Worm (Caenorhabditis elegans) whole organism, late embryonic: ENCODE data around the gene ZK1058.9.

Experiments
- C38D4.7 ChIP-seq: fragments of 200-800 bp; sonication (Bioruptor generic); optimal IDR thresholded peaks from 2 replicates; lab custom pipeline; 2018; ENCODE audit warnings: mild to moderate bottlenecking, missing genetic modification characterization, moderate library complexity, missing compliant biosample characterization
- K09A11.1 ChIP-seq: sonication (generic microtip); optimal IDR thresholded peaks from 2 replicates; lab custom pipeline; 2017; ENCODE audit warnings: antibody characterized with exemption, mild to moderate bottlenecking, missing genetic modification characterization, missing compliant biosample characterization; ENCODE audit not compliant: insufficient read depth
- T23F11.4 ChIP-seq: fragments of 200-800 bp; sonication (Bioruptor generic); optimal IDR thresholded peaks from 2 replicates; lab custom pipeline; 2018; ENCODE audit warnings: mild to moderate bottlenecking, missing genetic modification characterization, missing compliant biosample characterization
- Y22D7AL.16 ChIP-seq: sonication (generic microtip); optimal IDR thresholded peaks from 2 replicates; lab custom pipeline; 2016; ENCODE audit warnings: missing genetic modification characterization, missing compliant biosample characterization
- ama-1 ChIP-seq: fragments of 150-350 bp; optimal IDR thresholded peaks from 2 replicates; lab custom pipeline; 2014
- ceh-19 ChIP-seq: fragments of 200-800 bp; sonication (Bioruptor generic); optimal IDR thresholded peaks from 2 replicates; lab custom pipeline; 2018; ENCODE audit warnings: mild to moderate bottlenecking, missing genetic modification characterization, missing compliant biosample characterization
- ceh-22 ChIP-seq: sonication (generic microtip); optimal IDR thresholded peaks from 2 replicates; lab custom pipeline; 2017; ENCODE audit warnings: missing biosample characterization, missing genetic modification characterization
- ceh-30 ChIP-seq: fragments of 150-350 bp; optimal IDR thresholded peaks from 2 replicates; lab custom pipeline; 2014; ENCODE audit warnings: missing biosample characterization, missing genetic modification characterization
- ceh-34 ChIP-seq: sonication (generic microtip); optimal IDR thresholded peaks from 2 replicates; lab custom pipeline; 2016; ENCODE audit warnings: mild to moderate bottlenecking, missing genetic modification characterization, missing compliant biosample characterization
- ceh-48 ChIP-seq: sonication (generic microtip); optimal IDR thresholded peaks from 2 replicates; lab custom pipeline; 2016; ENCODE audit warnings: missing genetic modification characterization, inconsistent platforms, missing compliant biosample characterization
- eyg-1 ChIP-seq: sonication (generic microtip); optimal IDR thresholded peaks from 2 replicates; lab custom pipeline; 2016; ENCODE audit warnings: missing genotype, missing genetic modification characterization, missing compliant biosample characterization
- fax-1 ChIP-seq: sonication (generic microtip); optimal IDR thresholded peaks from 2 replicates; lab custom pipeline; 2016; ENCODE audit warnings: missing genotype, missing genetic modification characterization, missing compliant biosample characterization
- fkh-10 ChIP-seq: fragments of 150-350 bp; optimal IDR thresholded peaks from 2 replicates; lab custom pipeline; 2014; ENCODE audit warnings: missing biosample characterization, missing genetic modification reagents, missing genetic modification characterization
- fkh-6 ChIP-seq: sonication (generic microtip); optimal IDR thresholded peaks from 2 replicates; lab custom pipeline; 2016; ENCODE audit warnings: missing genetic modification characterization, missing compliant biosample characterization
- hlh-13 ChIP-seq: fragments of 200-800 bp; sonication (Bioruptor generic); optimal IDR thresholded peaks from 2 replicates; lab custom pipeline; 2018; ENCODE audit warnings: mild to moderate bottlenecking, missing genetic modification characterization, missing compliant biosample characterization
- hlh-15 ChIP-seq: sonication (generic microtip); optimal IDR thresholded peaks from 2 replicates; lab custom pipeline; 2016; ENCODE audit warnings: missing genetic modification characterization, missing compliant biosample characterization
- hlh-6 ChIP-seq: sonication (generic microtip); optimal IDR thresholded peaks from 2 replicates; lab custom pipeline; 2016; ENCODE audit warnings: missing genotype, missing genetic modification characterization, missing compliant biosample characterization
- hlh-8 ChIP-seq: sonication (generic microtip); optimal IDR thresholded peaks from 2 replicates; lab custom pipeline; 2016; ENCODE audit warnings: missing genotype, missing genetic modification characterization, missing compliant biosample characterization
- lin-11 ChIP-seq: fragments of 200-800 bp; sonication (Bioruptor generic); optimal IDR thresholded peaks from 2 replicates; lab custom pipeline; 2018; ENCODE audit warnings: mild to moderate bottlenecking, missing genetic modification characterization, missing compliant biosample characterization
- madf-2 ChIP-seq: sonication (generic microtip); optimal IDR thresholded peaks from 2 replicates; lab custom pipeline; 2017; ENCODE audit warnings: missing genetic modification characterization, missing compliant biosample characterization
- mec-3 ChIP-seq: sonication (generic microtip); optimal IDR thresholded peaks from 2 replicates; lab custom pipeline; 2016; ENCODE audit warnings: borderline replicate concordance, missing genetic modification characterization, missing compliant biosample characterization
- nfya-1 ChIP-seq: sonication (generic microtip); optimal IDR thresholded peaks from 2 replicates; lab custom pipeline; 2017; ENCODE audit warnings: missing genetic modification characterization, mild to moderate bottlenecking, missing compliant biosample characterization, antibody characterized with exemption, moderate library complexity
- nhr-11 ChIP-seq: fragments of 150-350 bp; optimal IDR thresholded peaks from 2 replicates; lab custom pipeline; 2014; ENCODE audit warnings: missing biosample characterization, missing genetic modification characterization
- npax-4 ChIP-seq: sonication (generic microtip); optimal IDR thresholded peaks from 2 replicates; lab custom pipeline; 2016; ENCODE audit warnings: missing genetic modification characterization, missing compliant biosample characterization
- odd-2 ChIP-seq: sonication (generic microtip); optimal IDR thresholded peaks from 2 replicates; lab custom pipeline; 2017; ENCODE audit warnings: antibody characterized with exemption, mild to moderate bottlenecking, missing genetic modification characterization, missing compliant biosample characterization
- pha-2 ChIP-seq: sonication (generic microtip); optimal IDR thresholded peaks from 2 replicates; lab custom pipeline; 2017; ENCODE audit warnings: mild to moderate bottlenecking, missing genetic modification characterization, missing compliant biosample characterization
- pha-4 ChIP-seq: fragments of 150-350 bp; optimal IDR thresholded peaks from 2 replicates; lab custom pipeline; 2018; ENCODE audit warnings: missing biosample characterization, missing genetic modification reagents, missing genetic modification characterization
- pqm-1 ChIP-seq: sonication (generic microtip); optimal IDR thresholded peaks from 2 replicates; lab custom pipeline; 2016; ENCODE audit warnings: missing genetic modification characterization, missing compliant biosample characterization
- ref-2 ChIP-seq: sonication (generic microtip); optimal IDR thresholded peaks from 2 replicates; lab custom pipeline; 2016; ENCODE audit warnings: missing genetic modification characterization, missing compliant biosample characterization
- sox-4 ChIP-seq: sonication (generic microtip); optimal IDR thresholded peaks from 2 replicates; lab custom pipeline; 2017; ENCODE audit warnings: mild to moderate bottlenecking, missing genetic modification characterization, inconsistent platforms, missing compliant biosample characterization
- syd-9 ChIP-seq: sonication (generic microtip); optimal IDR thresholded peaks from 2 replicates; lab custom pipeline; 2016; ENCODE audit warnings: mild to moderate bottlenecking, missing genetic modification characterization, moderate library complexity, missing compliant biosample characterization
- tbx-7 ChIP-seq: sonication (generic microtip); optimal IDR thresholded peaks from 2 replicates; lab custom pipeline; 2016; ENCODE audit warnings: missing genotype, missing genetic modification characterization, missing compliant biosample characterization
- ttx-3 ChIP-seq: sonication (generic microtip); optimal IDR thresholded peaks from 2 replicates; lab custom pipeline; 2016; ENCODE audit warnings: missing genetic modification reagents, missing genetic modification characterization, missing compliant biosample characterization
- unc-42 ChIP-seq: sonication (generic microtip); optimal IDR thresholded peaks from 2 replicates; lab custom pipeline; 2016; ENCODE audit warnings: missing genotype, missing genetic modification characterization, missing compliant biosample characterization
- zip-5 ChIP-seq: sonication (generic microtip); optimal IDR thresholded peaks from 2 replicates; lab custom pipeline; 2016; ENCODE audit warnings: missing genetic modification characterization, missing compliant biosample characterization

ZK1058.9 gene

DNA sequence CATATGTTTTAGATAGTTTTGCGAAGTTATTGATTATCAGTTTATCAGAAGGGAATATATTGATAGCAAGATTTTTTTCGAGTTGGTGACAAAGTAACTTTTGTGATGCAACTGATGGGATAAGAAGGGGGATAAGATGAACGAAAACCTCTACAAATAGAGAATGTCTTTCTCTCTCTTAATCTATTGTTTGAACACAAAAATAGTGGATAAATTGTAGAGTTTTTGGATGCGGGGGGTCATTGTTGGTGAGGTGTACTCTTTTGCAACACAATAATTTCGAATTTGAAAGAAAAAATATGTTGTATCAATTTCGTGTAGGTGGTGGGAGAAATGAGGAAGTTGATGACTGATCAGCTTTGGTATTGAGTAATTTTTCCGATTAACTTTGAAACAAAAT lies at the start of gene ZK1058.9:
Gene ZK1058.9, minus strand, starts transcription at position 101 of the 400 bp plus-strand sequence.
- TF ChIP-seq npax-4 (tag; lab: Kevin White, UChicago): no peak
- TF ChIP-seq odd-2 (tag; lab: Kevin White, UChicago): no peak

DNA sequence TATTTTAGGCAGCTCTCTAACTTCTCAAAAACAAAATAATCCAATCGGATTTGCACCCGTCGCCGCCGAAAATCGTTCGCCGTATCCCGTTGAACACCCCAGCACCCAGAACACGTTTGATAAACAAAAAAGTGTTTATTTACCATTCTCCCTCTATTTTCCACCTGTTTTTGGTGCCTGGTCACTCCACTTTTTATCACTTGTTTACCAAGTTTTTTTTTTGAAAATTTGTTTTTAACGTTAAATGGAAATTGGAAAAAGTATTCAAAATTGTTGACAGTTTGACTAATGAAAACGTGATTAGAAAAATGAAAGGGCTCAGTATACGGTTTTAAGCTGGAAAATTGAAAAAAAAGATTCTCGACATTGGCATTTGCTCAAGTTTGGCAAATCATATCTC lies 49.0 kb upstream of the ZK1058.9 start:
- TF ChIP-seq hlh-8 (tag; lab: Kevin White, UChicago) (no peak), sox-4 (no peak), ceh-48 (tag; lab: Kevin White, UChicago) (no peak), eyg-1 (tag; lab: Kevin White, UChicago) (no peak), fax-1 (tag; lab: Kevin White, UChicago) (no peak), ama-1 (lab: Kevin White, UChicago) (no peak), syd-9 (tag; lab: Kevin White, UChicago) (no peak), nhr-11 (tag; lab: Kevin White, UChicago) (no peak), tbx-7 (no peak), ceh-30 (tag; lab: Kevin White, UChicago) (no peak), madf-2 (tag; lab: Kevin White, UChicago) (no peak), ttx-3 (tag; lab: Kevin White, UChicago) (no peak), fkh-6 (tag; lab: Kevin White, UChicago) (no peak), pha-4 (tag; lab: Kevin White, UChicago) (no peak), ceh-19 (no peak), ceh-22 (tag; lab: Kevin White, UChicago) (no peak), mec-3 (no peak), ceh-34 (tag; lab: Kevin White, UChicago) (no peak)

DNA sequence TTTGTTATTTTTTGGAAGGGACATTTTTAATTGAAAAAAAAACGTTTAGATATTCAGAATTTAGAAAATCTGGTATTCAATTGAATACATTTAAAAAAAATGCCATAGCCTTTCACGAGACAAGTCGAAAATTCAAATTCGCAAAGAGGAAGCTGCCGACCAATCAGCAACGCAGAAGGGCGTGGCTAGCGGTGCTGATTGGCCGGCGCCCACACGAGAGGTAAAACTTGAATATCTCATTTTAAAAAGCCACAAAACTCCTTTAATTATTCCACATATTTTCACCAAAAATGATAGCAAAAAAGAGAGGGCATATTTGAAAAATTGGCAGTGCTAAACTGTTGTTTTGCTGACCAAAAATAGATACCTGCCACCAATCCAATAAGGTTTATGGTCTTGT lies 48.5 kb upstream of the ZK1058.9 start:
- no peak for TF ChIP-seq Y22D7AL.16 (tag; lab: Kevin White, UChicago)
- TF ChIP-seq nfya-1 (tag; lab: Kevin White, UChicago): peak; percentile 79

- no peak for TF ChIP-seq madf-2 (tag; lab: Kevin White, UChicago)
- no peak for TF ChIP-seq tbx-7
- TF ChIP-seq hlh-6 (tag; lab: Kevin White, UChicago): no peak
- no peak for TF ChIP-seq pqm-1 (tag; lab: Kevin White, UChicago)
- TF ChIP-seq ttx-3 (tag; lab: Kevin White, UChicago): no peak
- TF ChIP-seq nfya-1 (tag; lab: Kevin White, UChicago): no peak
- no peak for TF ChIP-seq lin-11
- no peak for TF ChIP-seq nhr-11 (tag; lab: Kevin White, UChicago)
- no peak for TF ChIP-seq hlh-15 (tag; lab: Kevin White, UChicago)
- TF ChIP-seq pha-2 (tag; lab: Kevin White, UChicago): no peak
- no peak for TF ChIP-seq ceh-34 (tag; lab: Kevin White, UChicago)
- TF ChIP-seq fkh-10 (GFP tag; lab: Kevin White, UChicago): no peak
- no peak for TF ChIP-seq hlh-13 (GFP tag; lab: Kevin White, UChicago)
- no peak for TF ChIP-seq ref-2 (tag; lab: Kevin White, UChicago)
- no peak for TF ChIP-seq T23F11.4 (GFP tag; lab: Kevin White, UChicago)
- TF ChIP-seq C38D4.7: no peak
- no peak for TF ChIP-seq K09A11.1 (tag; lab: Kevin White, UChicago)
- no peak for TF ChIP-seq ceh-48 (tag; lab: Kevin White, UChicago)
- TF ChIP-seq ceh-19: no peak
These were observed 46.7 kb upstream of the ZK1058.9 start, which contains the start of gene R10E9.4 for ce11 chrIII:3972687-3973086. TSS of gene R10E9.4 (minus strand) at chrIII:3972787.

- TF ChIP-seq unc-42 (tag; lab: Kevin White, UChicago) (peak; percentile 89), zip-5 (tag; lab: Kevin White, UChicago) (no peak), ceh-22 (tag; lab: Kevin White, UChicago) (no peak)
These were observed 44.4 kb upstream of the ZK1058.9 start for ce11 chrIII:3970395-3970794.
